Worm (Caenorhabditis elegans) whole organism, L4 larva: ENCODE data around the gene C06C3.12.

ENCODE experiments used
- D1046.2 ChIP-seq: fragments of 200-800 bp; sonication (Bioruptor generic); IDR thresholded peaks from 2 replicates; pipeline ENCODE4 v1.3.6; 2022; ENCODE audit warnings: missing genetic modification characterization, missing compliant biosample characterization
- F26F4.8 ChIP-seq: fragments of 200-800 bp; sonication (Bioruptor generic); conservative IDR thresholded peaks from 2 replicates; pipeline ENCODE4 v1.3.6; 2022; ENCODE audit warnings: missing genetic modification characterization, missing compliant biosample characterization
- T26A8.4 ChIP-seq: fragments of 200-800 bp; sonication (Bioruptor generic); IDR thresholded peaks from 2 replicates; pipeline ENCODE4 v1.3.6; 2022; ENCODE audit warnings: missing genetic modification characterization, missing compliant biosample characterization
- Y5F2A.4 ChIP-seq: fragments of 200-800 bp; sonication (Bioruptor generic); optimal IDR thresholded peaks from 2 replicates; lab custom pipeline; 2018; ENCODE audit warnings: mild to moderate bottlenecking, missing genetic modification characterization, missing compliant biosample characterization
- aha-1 ChIP-seq: fragments of 150-350 bp; peaks from one replicate; lab custom pipeline; 2014; ENCODE audit warnings: missing biosample characterization, missing genetic modification characterization
- ceh-20 ChIP-seq: fragments of 200-800 bp; sonication (Bioruptor generic); IDR thresholded peaks from 2 replicates; pipeline ENCODE4 v1.3.6; 2022; ENCODE audit warnings: missing genetic modification reagents, missing genetic modification characterization, missing compliant biosample characterization
- dmd-6 ChIP-seq: fragments of 200-800 bp; sonication (Bioruptor generic); IDR thresholded peaks from 2 replicates; pipeline ENCODE4 v1.3.6; 2022; ENCODE audit warnings: missing genetic modification reagents, missing genetic modification characterization, missing compliant biosample characterization
- dmd-8 ChIP-seq: fragments of 200-800 bp; sonication (Bioruptor generic); IDR thresholded peaks from 2 replicates; pipeline ENCODE4 v1.3.6; 2022; ENCODE audit warnings: missing genetic modification characterization, missing compliant biosample characterization
- dpl-1 ChIP-seq: fragments of 150-350 bp; optimal IDR thresholded peaks from 2 replicates; lab custom pipeline; 2014; ENCODE audit warnings: missing biosample characterization, missing genetic modification reagents, missing genetic modification characterization
- dve-1 ChIP-seq: sonication (generic microtip); optimal IDR thresholded peaks from 2 replicates; lab custom pipeline; 2017; ENCODE audit warnings: antibody characterized with exemption, mild to moderate bottlenecking, missing genetic modification characterization, missing compliant biosample characterization; ENCODE audit not compliant: insufficient read depth
- egl-27 ChIP-seq: sonication (generic microtip); optimal IDR thresholded peaks from 3 replicates; lab custom pipeline; 2017; ENCODE audit warnings: missing biosample characterization, missing genetic modification reagents, missing genetic modification characterization
- egl-43 ChIP-seq: fragments of 200-800 bp; sonication (Bioruptor generic); IDR thresholded peaks from 2 replicates; pipeline ENCODE4 v1.3.6; 2022; ENCODE audit warnings: missing genetic modification reagents, missing genetic modification characterization, missing compliant biosample characterization
- gei-8 ChIP-seq: fragments of 200-800 bp; sonication (Bioruptor generic); optimal IDR thresholded peaks from 2 replicates; lab custom pipeline; 2018; ENCODE audit warnings: mild to moderate bottlenecking, missing genetic modification characterization, missing compliant biosample characterization
- hif-1 ChIP-seq, 2 experiments: sonication (generic microtip); optimal IDR thresholded peaks; 2 replicates each; lab custom pipeline; 2016 to 2017; ENCODE audit warnings: missing compliant biosample characterization in 2 of 2, missing genetic modification characterization in 2 of 2, missing genetic modification reagents in 2 of 2, missing genotype in 2 of 2, mild to moderate bottlenecking in 1 of 2
- hlh-11 ChIP-seq: fragments of 200-800 bp; sonication (Bioruptor generic); optimal IDR thresholded peaks from 2 replicates; lab custom pipeline; 2018; ENCODE audit warnings: mild to moderate bottlenecking, missing genetic modification characterization, missing compliant biosample characterization
- hlh-30 ChIP-seq: sonication (generic microtip); optimal IDR thresholded peaks from 2 replicates; lab custom pipeline; 2017; ENCODE audit warnings: antibody characterized with exemption, mild to moderate bottlenecking, missing genetic modification characterization, missing compliant biosample characterization; ENCODE audit not compliant: insufficient read depth
- hmg-1.1 ChIP-seq: fragments of 200-800 bp; sonication (Bioruptor generic); IDR thresholded peaks from 2 replicates; pipeline ENCODE4 v1.3.6; 2022; ENCODE audit warnings: missing genetic modification reagents, missing genetic modification characterization, missing compliant biosample characterization
- lin-38 ChIP-seq: fragments of 200-800 bp; sonication (Bioruptor generic); IDR thresholded peaks from 2 replicates; pipeline ENCODE4 v1.3.6; 2022; ENCODE audit warnings: missing genetic modification reagents, missing genetic modification characterization, missing compliant biosample characterization
- lsy-2 ChIP-seq, 2 experiments: fragments of 150-350 bp in 1 of 2; sonication (generic microtip) in 1 of 2; optimal IDR thresholded peaks; 2 replicates each; lab custom pipeline; 2014 to 2017; ENCODE audit warnings: missing biosample characterization in 2 of 2, missing genetic modification characterization in 2 of 2
- madf-5 ChIP-seq, 2 experiments: fragments of 200-800 bp; sonication (Bioruptor generic); IDR thresholded peaks; 2 replicates each; pipeline ENCODE4 v1.3.6; 2022; ENCODE audit warnings: missing compliant biosample characterization in 2 of 2, missing genetic modification characterization in 2 of 2
- mdl-1 ChIP-seq, 2 experiments: fragments of 150-350 bp in 1 of 2; sonication (generic microtip) in 1 of 2; optimal IDR thresholded peaks; 2 replicates each; lab custom pipeline; 2014 to 2017; ENCODE audit warnings: missing biosample characterization in 2 of 2, missing genetic modification characterization in 2 of 2
- mep-1 ChIP-seq: fragments of 150-350 bp; sonication (generic microtip); optimal IDR thresholded peaks from 3 replicates; lab custom pipeline; 2014; ENCODE audit warnings: missing biosample characterization, missing genetic modification characterization
- mes-2 ChIP-seq: sonication (generic microtip); optimal IDR thresholded peaks from 2 replicates; lab custom pipeline; 2016; ENCODE audit warnings: missing genotype, mild to moderate bottlenecking, missing genetic modification characterization, missing compliant biosample characterization; ENCODE audit not compliant: poor library complexity, severe bottlenecking
- mxl-3 ChIP-seq: fragments of 200-800 bp; sonication (Bioruptor generic); optimal IDR thresholded peaks from 2 replicates; lab custom pipeline; 2018; ENCODE audit warnings: mild to moderate bottlenecking, missing genetic modification characterization, missing compliant biosample characterization
- nhr-10 ChIP-seq: fragments of 150-350 bp; optimal IDR thresholded peaks from 2 replicates; lab custom pipeline; 2014; ENCODE audit warnings: missing biosample characterization, missing genetic modification characterization
- nhr-11 ChIP-seq: fragments of 150-350 bp; optimal IDR thresholded peaks from 2 replicates; lab custom pipeline; 2014; ENCODE audit warnings: missing biosample characterization, missing genetic modification characterization
- nhr-111 ChIP-seq: fragments of 200-800 bp; sonication (Bioruptor generic); optimal IDR thresholded peaks from 2 replicates; lab custom pipeline; 2018; ENCODE audit warnings: mild to moderate bottlenecking, missing genetic modification characterization, missing compliant biosample characterization
- nhr-25 ChIP-seq: sonication (generic microtip); optimal IDR thresholded peaks from 2 replicates; lab custom pipeline; 2017; ENCODE audit warnings: missing genetic modification characterization, mild to moderate bottlenecking, missing compliant biosample characterization, antibody characterized with exemption, moderate library complexity, borderline replicate concordance; ENCODE audit not compliant: insufficient read depth
- nhr-28 ChIP-seq: fragments of 150-350 bp; optimal IDR thresholded peaks from 2 replicates; lab custom pipeline; 2014; ENCODE audit warnings: missing biosample characterization, missing genetic modification characterization
- nhr-42 ChIP-seq: fragments of 200-800 bp; sonication (Bioruptor generic); IDR thresholded peaks from 2 replicates; pipeline ENCODE4 v1.3.6; 2022; ENCODE audit warnings: missing genetic modification characterization, missing compliant biosample characterization
- nhr-76 ChIP-seq: fragments of 150-350 bp; optimal IDR thresholded peaks from 2 replicates; lab custom pipeline; 2014; ENCODE audit warnings: missing biosample characterization, missing genetic modification characterization
- nhr-77 ChIP-seq: fragments of 150-350 bp; optimal IDR thresholded peaks from 2 replicates; lab custom pipeline; 2014; ENCODE audit warnings: missing biosample characterization, missing genetic modification characterization
- pha-4 ChIP-seq, 2 experiments: fragments of 150-350 bp in 1 of 2; fragments of 200-800 bp in 1 of 2; sonication (Bioruptor generic) in 1 of 2; IDR thresholded peaks in 1 of 2; optimal IDR thresholded peaks in 1 of 2; 2 replicates each; pipeline versions ENCODE4 v1.3.6 to Lab custom; 2014 to 2022; ENCODE audit warnings: missing genetic modification characterization in 2 of 2, missing genetic modification reagents in 2 of 2, missing biosample characterization in 1 of 2, missing compliant biosample characterization in 1 of 2
- unc-62 ChIP-seq, 3 experiments: fragments of 150-350 bp in 1 of 3; sonication (generic microtip); optimal IDR thresholded peaks in 2 of 3; peaks in 1 of 3; 1 replicate in 1 of 3; 2 replicates in 2 of 3; lab custom pipeline; 2014 to 2017; ENCODE audit warnings: missing biosample characterization in 3 of 3, missing genetic modification characterization in 3 of 3, missing genetic modification reagents in 3 of 3, missing genotype in 1 of 3
- zfp-2 ChIP-seq: sonication (generic microtip); optimal IDR thresholded peaks from 2 replicates; lab custom pipeline; 2016; ENCODE audit warnings: mild to moderate bottlenecking, missing genetic modification characterization, missing compliant biosample characterization
- zfp-3 ChIP-seq: fragments of 200-800 bp; sonication (Bioruptor generic); conservative IDR thresholded peaks from 2 replicates; pipeline ENCODE4 v1.3.6; 2022; ENCODE audit warnings: missing genetic modification reagents, missing genetic modification characterization, missing compliant biosample characterization
- zip-2 ChIP-seq: fragments of 150-350 bp; optimal IDR thresholded peaks from 2 replicates; lab custom pipeline; 2014; ENCODE audit warnings: missing biosample characterization, missing genetic modification characterization
- ztf-7 ChIP-seq: fragments of 150-350 bp; optimal IDR thresholded peaks from 2 replicates; lab custom pipeline; 2014; ENCODE audit warnings: missing biosample characterization, missing genetic modification characterization

Gene C06C3.12

DNA sequence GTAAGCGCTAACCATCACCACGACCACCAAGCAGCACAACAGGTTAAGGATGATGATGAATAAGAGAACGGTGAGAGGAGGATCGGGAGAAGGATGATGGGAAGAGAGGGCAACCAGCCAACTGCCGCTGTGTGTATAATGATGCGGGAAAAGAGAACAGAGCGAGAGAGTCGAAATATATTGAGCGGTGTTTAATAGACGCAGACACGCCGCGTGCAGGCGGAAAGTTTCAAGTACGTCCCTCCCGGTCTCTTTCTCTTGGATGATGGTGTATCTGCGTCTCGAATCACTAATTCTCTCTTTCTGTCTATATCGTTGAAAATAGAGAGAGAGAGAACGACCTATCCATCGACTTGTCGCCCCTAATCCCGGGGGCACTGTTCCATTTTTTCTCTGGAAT lies 18.2 kb upstream of the C06C3.12 start:
- no peak for TF ChIP-seq F26F4.8
- TF ChIP-seq hlh-30 (tag; lab: Kevin White, UChicago), result peak; percentile 57
- TF ChIP-seq zfp-3 (GFP tag; lab: Robert Waterston, UW), result no peak
- peak; percentile 67 for TF ChIP-seq mep-1
- peak in 1 of 2 experiments; percentile 47 for TF ChIP-seq lsy-2 (tag; optimal IDR thresholded peaks at IDR 0.05; lab: Kevin White, UChicago)
- no peak for TF ChIP-seq zfp-2 (tag; lab: Kevin White, UChicago)
- TF ChIP-seq lin-38 (GFP tag; lab: Robert Waterston, UW), result peak; percentile 35; the same call in 1 of the 2 replicates
- peak; percentile 78 for TF ChIP-seq hmg-1.1 (GFP tag; lab: Robert Waterston, UW)
- TF ChIP-seq nhr-25, result peak; percentile 21
- TF ChIP-seq ztf-7, result peak; percentile 1
- TF ChIP-seq unc-62 (GFP tag; optimal IDR thresholded peaks at IDR 0.05 in 1 of 2; lab: Kevin White, UChicago), result peak in 1 of 2 experiments; percentile 43
- no peak for TF ChIP-seq unc-62 (tag; optimal IDR thresholded peaks at IDR 0.05; lab: Kevin White, UChicago)
- 0 out of 2 replicates have a peak, but pooled peaks have one; percentile 30 for TF ChIP-seq T26A8.4 (GFP tag; lab: Robert Waterston, UW)
- peak; percentile 90 for TF ChIP-seq mxl-3 (GFP tag; lab: Kevin White, UChicago)
- peak; percentile 19 for TF ChIP-seq mes-2 (tag; lab: Kevin White, UChicago)
- peak; percentile 76 for TF ChIP-seq hlh-11
- no peak for TF ChIP-seq nhr-10
- 0 out of 2 replicates have a peak, but pooled peaks have one; percentile 30 for TF ChIP-seq pha-4 (GFP tag; IDR thresholded peaks at IDR 0.05; lab: Robert Waterston, UW)
- no peak for TF ChIP-seq pha-4 (tag; optimal IDR thresholded peaks at IDR 0.05; lab: Kevin White, UChicago)
- TF ChIP-seq mdl-1 (tag; optimal IDR thresholded peaks at IDR 0.05; lab: Kevin White, UChicago), result peak in 1 of 2 experiments; percentile 72
- no peak for TF ChIP-seq nhr-42 (GFP tag; lab: Robert Waterston, UW)
- peak; percentile 7 for TF ChIP-seq nhr-11 (tag; lab: Kevin White, UChicago)
- TF ChIP-seq egl-43 (GFP tag; lab: Robert Waterston, UW), result peak; percentile 53; the same call in 1 of the 2 replicates
- TF ChIP-seq dpl-1, result peak; percentile 19
- TF ChIP-seq dve-1 (tag; lab: Kevin White, UChicago), result peak; percentile 16
- TF ChIP-seq hif-1 (tag; optimal IDR thresholded peaks at IDR 0.05; lab: Kevin White, UChicago), result peak in 1 of 2 experiments; percentile 56
- TF ChIP-seq nhr-28, result peak; percentile 71
- peak; percentile 28; the same call in 1 of the 2 replicates for TF ChIP-seq dmd-6
- TF ChIP-seq nhr-76, result no peak

ce11 chrII:9358230-9358629 lies 16.7 kb upstream of the C06C3.12 start, which contains the start of gene mel-11:
Gene mel-11 (plus strand): TSS chrII:9358530.
- TF ChIP-seq dmd-8 (GFP tag; lab: Robert Waterston, UW), result no peak
- TF ChIP-seq nhr-11 (tag; lab: Kevin White, UChicago), result no peak
- no peak for TF ChIP-seq gei-8 (GFP tag; lab: Kevin White, UChicago)
- TF ChIP-seq nhr-77 (tag; lab: Kevin White, UChicago), result no peak
- TF ChIP-seq egl-27 (tag; lab: Kevin White, UChicago), result no peak
- no peak for TF ChIP-seq Y5F2A.4 (GFP tag; lab: Kevin White, UChicago)
- TF ChIP-seq ceh-20 (GFP tag; lab: Robert Waterston, UW), result no peak
- TF ChIP-seq madf-5 (GFP tag; IDR thresholded peaks at IDR 0.05; lab: Robert Waterston, UW), result no peak
- no peak for TF ChIP-seq zip-2 (tag; lab: Kevin White, UChicago)
- no peak for TF ChIP-seq nhr-111 (GFP tag; lab: Kevin White, UChicago)
- TF ChIP-seq lsy-2 (tag; optimal IDR thresholded peaks at IDR 0.05; lab: Kevin White, UChicago), result no peak
- no peak for TF ChIP-seq aha-1 (tag; lab: Kevin White, UChicago)
- TF ChIP-seq hlh-11, result no peak
- TF ChIP-seq D1046.2, result no peak
